ENCODE assay signal across 5 worm cellular contexts in the genomic region with DNA sequence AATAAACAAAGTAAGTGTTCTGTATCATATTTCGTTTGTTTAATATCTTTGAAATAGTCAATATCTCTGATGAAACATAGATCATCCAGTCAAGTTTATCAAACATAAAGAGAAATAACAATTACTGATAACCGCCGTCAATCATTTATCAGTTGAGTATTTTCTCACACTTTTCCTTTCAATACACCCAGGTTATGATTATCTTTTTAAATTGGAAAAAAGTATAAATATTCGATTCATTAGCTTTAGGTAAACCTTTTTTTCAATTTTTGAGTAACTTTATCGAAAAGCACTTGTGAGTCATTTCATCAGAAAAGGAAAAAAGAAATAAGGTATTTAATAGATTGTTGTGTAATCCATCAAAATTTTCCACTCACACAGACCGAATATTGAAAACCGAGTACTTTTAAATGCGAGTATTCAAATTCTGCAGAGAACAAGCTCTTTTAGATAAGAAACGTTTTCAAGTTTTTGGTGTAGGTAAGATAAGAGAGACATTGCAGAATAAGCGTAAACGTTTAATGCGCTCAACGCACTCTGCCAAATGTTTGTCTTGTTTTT.
TF ChIP-seq lines count a peak whose summit lies in the region.

No protein-coding gene starts in this region.

TF ChIP-seq in whole organism, L1 larva, 84 proteins besides CTCF, POLR2A, EP300 and RAD21:
- TF ChIP-seq mef-2 (tag; optimal IDR thresholded peaks at IDR 0.05; lab: Kevin White, UChicago) (no peak), pqm-1 (tag; optimal IDR thresholded peaks at IDR 0.05; lab: Kevin White, UChicago) (no peak), elt-2 (tag; optimal IDR thresholded peaks at IDR 0.05; lab: Kevin White, UChicago) (peak; percentile 65), nhr-28 (tag; optimal IDR thresholded peaks at IDR 0.05; lab: Kevin White, UChicago) (no peak), nhr-71 (tag; optimal IDR thresholded peaks at IDR 0.05; lab: Kevin White, UChicago) (no peak), irx-1 (tag; optimal IDR thresholded peaks at IDR 0.05; lab: Kevin White, UChicago) (no peak), blmp-1 (tag; optimal IDR thresholded peaks at IDR 0.05; lab: Kevin White, UChicago) (peak; percentile 40), nhr-85 (tag; lab: Kevin White, UChicago) (no peak), unc-86 (tag; optimal IDR thresholded peaks at IDR 0.05; lab: Kevin White, UChicago) (no peak), lin-14 (GFP tag; optimal IDR thresholded peaks at IDR 0.05; lab: Kevin White, UChicago) (no peak), nhr-76 (tag; optimal IDR thresholded peaks at IDR 0.05; lab: Kevin White, UChicago) (no peak)

TF ChIP-seq in whole organism, L2 larva, 48 proteins besides CTCF, POLR2A, EP300 and RAD21:
- TF ChIP-seq blmp-1 (tag; optimal IDR thresholded peaks at IDR 0.05; lab: Kevin White, UChicago; ENCODE audit: insufficient read depth) (peak; percentile 29), dmd-4 (tag; optimal IDR thresholded peaks at IDR 0.05; lab: Kevin White, UChicago) (no peak), C34F6.9 (tag; optimal IDR thresholded peaks at IDR 0.05; lab: Kevin White, UChicago) (no peak), unc-62 (GFP tag; optimal IDR thresholded peaks at IDR 0.05; lab: Kevin White, UChicago) (no peak), nhr-11 (tag; optimal IDR thresholded peaks at IDR 0.05; lab: Kevin White, UChicago) (no peak), fos-1 (tag; optimal IDR thresholded peaks at IDR 0.05; lab: Kevin White, UChicago) (peak; percentile 13), egl-27 (tag; optimal IDR thresholded peaks at IDR 0.05; lab: Kevin White, UChicago) (no peak)

TF ChIP-seq in whole organism, L3 larva, 47 proteins besides CTCF, POLR2A, EP300 and RAD21:
- TF ChIP-seq pqm-1 (tag; optimal IDR thresholded peaks at IDR 0.05; lab: Kevin White, UChicago) = peak; percentile 10
- peak; percentile 44 for TF ChIP-seq elt-2 (tag; optimal IDR thresholded peaks at IDR 0.05; lab: Kevin White, UChicago)
- no peak for TF ChIP-seq jun-1 (tag; optimal IDR thresholded peaks at IDR 0.05; lab: Kevin White, UChicago)
- no peak for TF ChIP-seq lin-15B (tag; optimal IDR thresholded peaks at IDR 0.05; lab: Kevin White, UChicago)
- no peak for TF ChIP-seq R02D3.7 (tag; optimal IDR thresholded peaks at IDR 0.05; lab: Kevin White, UChicago)
TF ChIP-seq in whole organism, L3 larva: peak in this region for 2.

TF ChIP-seq in whole organism, L4 larva, 104 proteins besides CTCF, POLR2A, EP300 and RAD21:
- TF ChIP-seq pqm-1 (tag; optimal IDR thresholded peaks at IDR 0.05; lab: Kevin White, UChicago) = peak; percentile 12
- TF ChIP-seq nhr-76 (tag; optimal IDR thresholded peaks at IDR 0.05; lab: Kevin White, UChicago) = no peak
- peak; percentile 28 for TF ChIP-seq nhr-28 (tag; optimal IDR thresholded peaks at IDR 0.05; lab: Kevin White, UChicago)
- peak in 1 of 2 experiments; percentile 98 for TF ChIP-seq unc-62 (GFP tag; optimal IDR thresholded peaks at IDR 0.05 in 1 of 2; lab: Kevin White, UChicago)
- no peak for TF ChIP-seq unc-62 (tag; optimal IDR thresholded peaks at IDR 0.05; lab: Kevin White, UChicago)

TF ChIP-seq in whole organism, late embryonic, 69 proteins besides CTCF, POLR2A, EP300 and RAD21:
- TF ChIP-seq tbx-7 (tag; optimal IDR thresholded peaks at IDR 0.05; lab: Kevin White, UChicago) = no peak
- no peak for TF ChIP-seq C38D4.7 (GFP tag; optimal IDR thresholded peaks at IDR 0.05; lab: Kevin White, UChicago)
- no peak for TF ChIP-seq tbx-2 (tag; optimal IDR thresholded peaks at IDR 0.05; lab: Kevin White, UChicago)
- TF ChIP-seq mec-3 (tag; optimal IDR thresholded peaks at IDR 0.05; lab: Kevin White, UChicago; ENCODE audit: borderline replicate concordance) = no peak
- TF ChIP-seq pha-4 (tag; optimal IDR thresholded peaks at IDR 0.05; lab: Kevin White, UChicago) = no peak
- TF ChIP-seq elt-2 (tag; optimal IDR thresholded peaks at IDR 0.05; lab: Kevin White, UChicago) = peak; percentile 74
- TF ChIP-seq K09A11.1 (tag; optimal IDR thresholded peaks at IDR 0.05; lab: Kevin White, UChicago; ENCODE audit: insufficient read depth) = no peak
